Worm (Caenorhabditis elegans) whole organism, early embryonic: ENCODE results near the gene T03G11.9.

Source experiments
- ama-1 ChIP-seq: fragments of 150-350 bp; optimal IDR thresholded peaks from 2 replicates; lab custom pipeline; 2014
- ceh-36 ChIP-seq: sonication (generic microtip); optimal IDR thresholded peaks from 2 replicates; lab custom pipeline; 2016; ENCODE audit warnings: missing genetic modification characterization, inconsistent platforms, missing compliant biosample characterization
- ets-7 ChIP-seq: sonication (generic microtip); optimal IDR thresholded peaks from 2 replicates; lab custom pipeline; 2016; ENCODE audit warnings: missing genotype, missing genetic modification characterization, missing compliant biosample characterization
- hmg-4 ChIP-seq: fragments of 200-800 bp; sonication (Bioruptor generic); optimal IDR thresholded peaks from 2 replicates; lab custom pipeline; 2018; ENCODE audit warnings: mild to moderate bottlenecking, missing genetic modification characterization, missing compliant biosample characterization
- hnd-1 ChIP-seq: sonication (generic microtip); optimal IDR thresholded peaks from 2 replicates; lab custom pipeline; 2016; ENCODE audit warnings: missing genetic modification characterization, missing compliant biosample characterization
- scrt-1 ChIP-seq: fragments of 200-800 bp; sonication (Bioruptor generic); IDR thresholded peaks from 2 replicates; pipeline ENCODE4 v1.3.6; 2022; ENCODE audit warnings: missing genetic modification characterization, missing compliant biosample characterization

ce11 chrX:5142403-5142802 is 41.6 kb upstream of the T03G11.9 start:
- no peak for TF ChIP-seq hmg-4 (GFP tag; lab: Kevin White, UChicago)
- TF ChIP-seq scrt-1: no peak
- TF ChIP-seq hnd-1: no peak
- TF ChIP-seq ets-7 (tag; lab: Kevin White, UChicago): no peak
- no peak for TF ChIP-seq ceh-36 (tag; lab: Kevin White, UChicago)
- TF ChIP-seq ama-1: no peak
